Worm (Caenorhabditis elegans): ENCODE measurements around the gene lst-4.

- no peak for TF ChIP-seq snpc-4 (GFP tag; optimal IDR thresholded peaks at IDR 0.05)
- TF ChIP-seq snpc-4 (tag; optimal IDR thresholded peaks at IDR 0.05): no peak
- no peak for TF ChIP-seq dpl-1 (GFP tag; optimal IDR thresholded peaks at IDR 0.05)
- TF ChIP-seq madf-10 (tag; optimal IDR thresholded peaks at IDR 0.05): no peak
- TF ChIP-seq F55B11.4 (tag; optimal IDR thresholded peaks at IDR 0.05; ENCODE audit: borderline replicate concordance, insufficient read depth): no peak
- TF ChIP-seq C17E4.6 (GFP tag; IDR thresholded peaks at IDR 0.05): no peak
- TF ChIP-seq ama-1 (optimal IDR thresholded peaks at IDR 0.05): no peak
- no peak for TF ChIP-seq ama-1 (GFP tag; optimal IDR thresholded peaks at IDR 0.05)
- no peak for TF ChIP-seq mel-28 (tag; optimal IDR thresholded peaks at IDR 0.05; ENCODE audit: borderline replicate concordance)
- TF ChIP-seq T07F8.4 (tag; optimal IDR thresholded peaks at IDR 0.05): no peak
- no peak for TF ChIP-seq nhr-90 (tag; optimal IDR thresholded peaks at IDR 0.05)
- TF ChIP-seq snpc-1.3 (tag; optimal IDR thresholded peaks at IDR 0.05; ENCODE audit: insufficient read depth): no peak
- no peak for TF ChIP-seq ceh-100 (GFP tag; IDR thresholded peaks at IDR 0.05)
- no peak for TF ChIP-seq snpc-1.1 (tag; optimal IDR thresholded peaks at IDR 0.05; ENCODE audit: insufficient read depth)
Observed at ce11 chrIV:14071466-14071865, 1.8 kb upstream of the lst-4 start, which contains the start of gene ccar-1.

Data from whole organism, young adult.